Worm (Caenorhabditis elegans): ENCODE measurements around the gene srh-166.

srh-166 gene

DNA sequence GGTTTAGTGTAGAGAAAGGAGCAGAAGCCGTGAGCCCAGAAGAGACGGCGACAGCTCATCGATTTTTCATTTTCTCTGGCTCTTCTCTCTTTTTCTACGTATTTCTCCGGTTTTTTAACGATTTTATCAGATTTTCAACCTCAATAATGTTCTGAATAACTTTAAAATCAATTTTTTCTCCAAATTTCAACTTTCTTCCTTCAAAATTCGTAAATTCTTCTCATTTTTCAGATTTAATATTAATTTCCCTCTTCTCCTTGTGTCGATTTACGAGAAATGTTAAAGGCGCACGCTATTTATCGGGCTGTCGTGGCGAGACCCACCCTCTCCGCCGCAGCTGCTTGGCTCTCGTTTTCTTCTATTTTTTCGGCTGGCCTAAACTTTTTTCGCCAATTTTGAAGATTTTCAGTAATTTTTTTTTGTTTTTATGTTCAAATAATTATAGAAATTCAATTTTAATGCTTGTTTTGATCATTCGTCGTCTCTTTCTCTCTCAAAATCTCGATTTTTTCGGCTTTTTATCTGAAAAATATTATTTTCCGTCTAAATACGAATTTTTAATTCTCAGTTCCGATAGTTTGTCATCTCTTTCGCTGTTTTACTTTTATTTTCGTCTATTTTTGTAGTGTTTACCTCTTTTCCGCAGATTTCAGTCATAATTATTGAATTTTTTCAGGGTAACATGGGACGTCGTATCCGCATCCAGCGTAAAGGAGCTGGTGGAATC lies 46.5 kb downstream of the srh-166 start, which contains the start of the genes calf-1 and rpl-2 (continued):
- TF ChIP-seq nhr-28 (tag; optimal IDR thresholded peaks at IDR 0.05) (no peak), elt-3 (tag; optimal IDR thresholded peaks at IDR 0.05) (no peak), lin-15B (tag; optimal IDR thresholded peaks at IDR 0.05) (peak; percentile 69), ztf-11 (tag; optimal IDR thresholded peaks at IDR 0.05) (no peak), R02D3.7 (tag; optimal IDR thresholded peaks at IDR 0.05) (peak; percentile 93), pqm-1 (tag; optimal IDR thresholded peaks at IDR 0.05) (no peak), ztf-4 (tag; optimal IDR thresholded peaks at IDR 0.05) (no peak), unc-39 (tag; optimal IDR thresholded peaks at IDR 0.05) (no peak), nhr-237 (tag; optimal IDR thresholded peaks at IDR 0.05) (no peak), elt-2 (tag; optimal IDR thresholded peaks at IDR 0.05) (peak; percentile 27)

DNA sequence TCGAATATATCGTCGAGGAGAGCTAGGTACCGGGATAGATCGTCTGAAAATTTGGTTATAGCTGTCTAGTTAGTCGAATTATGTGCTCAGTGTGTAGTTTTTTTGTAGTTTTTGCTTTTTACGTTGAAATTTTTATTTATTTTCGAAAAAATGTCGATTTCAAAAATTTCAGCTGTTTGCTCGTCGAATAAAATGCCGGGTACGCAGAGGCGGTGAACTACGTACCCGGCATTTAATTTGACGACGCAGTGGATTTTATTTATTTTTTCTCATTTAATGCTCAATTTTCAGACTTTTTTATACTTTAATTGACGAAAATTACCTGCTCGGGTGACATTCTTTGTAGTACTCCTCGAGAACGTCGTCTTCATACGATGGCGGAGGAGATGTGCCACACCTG lies 48.7 kb downstream of the srh-166 start:
- TF ChIP-seq fkh-2 (tag; optimal IDR thresholded peaks at IDR 0.05): no peak
- no peak for TF ChIP-seq elt-3 (tag; optimal IDR thresholded peaks at IDR 0.05)
- TF ChIP-seq lin-15B (tag; optimal IDR thresholded peaks at IDR 0.05): peak; percentile 34
- TF ChIP-seq nhr-12 (tag; optimal IDR thresholded peaks at IDR 0.05): no peak
- no peak for TF ChIP-seq skn-1 (tag; optimal IDR thresholded peaks at IDR 0.05)
- TF ChIP-seq ceh-16 (tag; optimal IDR thresholded peaks at IDR 0.05): no peak
- no peak for TF ChIP-seq nhr-237 (tag; optimal IDR thresholded peaks at IDR 0.05)
- no peak for TF ChIP-seq nhr-43 (tag; optimal IDR thresholded peaks at IDR 0.05; ENCODE audit: poor library complexity, severe bottlenecking)
- peak; percentile 0 for TF ChIP-seq pha-4 (tag; optimal IDR thresholded peaks at IDR 0.05)
- TF ChIP-seq ceh-28 (tag; optimal IDR thresholded peaks at IDR 0.05): no peak
- TF ChIP-seq lsy-12 (tag; optimal IDR thresholded peaks at IDR 0.05): no peak
- no peak for TF ChIP-seq nhr-67 (tag; optimal IDR thresholded peaks at IDR 0.05)
- TF ChIP-seq mml-1 (tag; optimal IDR thresholded peaks at IDR 0.05): no peak
- TF ChIP-seq sea-2 (GFP tag; optimal IDR thresholded peaks at IDR 0.05): no peak
- TF ChIP-seq nhr-11 (tag; optimal IDR thresholded peaks at IDR 0.05): no peak
- TF ChIP-seq nhr-28 (tag; optimal IDR thresholded peaks at IDR 0.05): no peak
- TF ChIP-seq zag-1 (tag; optimal IDR thresholded peaks at IDR 0.05): no peak
- no peak for TF ChIP-seq fkh-10 (GFP tag; optimal IDR thresholded peaks at IDR 0.05)
- peak; percentile 20 for TF ChIP-seq R02D3.7 (tag; optimal IDR thresholded peaks at IDR 0.05)
- TF ChIP-seq elt-2 (tag; optimal IDR thresholded peaks at IDR 0.05): no peak
- no peak for TF ChIP-seq daf-12 (tag; optimal IDR thresholded peaks at IDR 0.05)
- no peak for TF ChIP-seq ceh-9 (tag; optimal IDR thresholded peaks at IDR 0.05)
- no peak for TF ChIP-seq nhr-77 (tag; optimal IDR thresholded peaks at IDR 0.05)
- peak; percentile 17 for TF ChIP-seq nhr-23 (tag; optimal IDR thresholded peaks at IDR 0.05)
- no peak for TF ChIP-seq unc-62 (GFP tag; optimal IDR thresholded peaks at IDR 0.05)
- peak; percentile 41 for TF ChIP-seq hmg-11 (tag; optimal IDR thresholded peaks at IDR 0.05)
- TF ChIP-seq snpc-4 (tag; optimal IDR thresholded peaks at IDR 0.05): no peak
- no peak for TF ChIP-seq lin-39 (tag; optimal IDR thresholded peaks at IDR 0.05)
- no peak for TF ChIP-seq eor-1 (tag; optimal IDR thresholded peaks at IDR 0.05)
- peak; percentile 46 for TF ChIP-seq nfya-1 (tag; optimal IDR thresholded peaks at IDR 0.05; ENCODE audit: insufficient read depth)
- no peak for TF ChIP-seq nhr-76 (tag; optimal IDR thresholded peaks at IDR 0.05)
- TF ChIP-seq ztf-11 (tag; optimal IDR thresholded peaks at IDR 0.05): no peak
- TF ChIP-seq mdl-1 (tag; optimal IDR thresholded peaks at IDR 0.05): no peak

DNA sequence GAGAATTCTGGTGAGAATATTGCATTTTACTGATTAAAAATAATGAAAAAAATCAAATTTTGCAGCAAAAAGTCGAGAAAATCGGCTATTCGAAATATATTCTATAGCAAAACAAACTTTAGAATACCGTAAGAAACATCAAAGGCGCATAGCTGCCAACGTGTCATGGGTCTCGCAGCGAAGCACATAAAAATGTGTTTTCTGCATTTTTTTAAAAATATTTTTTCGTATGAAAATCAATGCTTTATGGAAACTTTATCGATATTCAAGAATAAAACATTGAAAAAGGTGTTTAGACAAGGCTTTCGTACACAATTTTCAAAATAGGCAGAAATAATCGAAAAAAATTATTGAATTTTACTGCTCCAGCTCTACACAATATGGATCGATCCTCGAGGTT lies 49.2 kb downstream of the srh-166 start:
- TF ChIP-seq egl-27 (tag; optimal IDR thresholded peaks at IDR 0.05): no peak
- TF ChIP-seq nhr-28 (tag; optimal IDR thresholded peaks at IDR 0.05): no peak
- TF ChIP-seq nhr-25 (tag; optimal IDR thresholded peaks at IDR 0.05): no peak
- TF ChIP-seq lin-15B (tag; optimal IDR thresholded peaks at IDR 0.05): no peak
- no peak for TF ChIP-seq nhr-12 (tag; optimal IDR thresholded peaks at IDR 0.05)
- TF ChIP-seq lsy-12 (tag; optimal IDR thresholded peaks at IDR 0.05): no peak
- no peak for TF ChIP-seq unc-62 (GFP tag; optimal IDR thresholded peaks at IDR 0.05)
- TF ChIP-seq ztf-11 (tag; optimal IDR thresholded peaks at IDR 0.05): no peak
- no peak for TF ChIP-seq lin-39 (tag; optimal IDR thresholded peaks at IDR 0.05)
- TF ChIP-seq R02D3.7 (tag; optimal IDR thresholded peaks at IDR 0.05): no peak
- TF ChIP-seq ZK546.5 (tag; optimal IDR thresholded peaks at IDR 0.05): no peak
- TF ChIP-seq fkh-2 (tag; optimal IDR thresholded peaks at IDR 0.05): no peak
- no peak for TF ChIP-seq snpc-4 (tag; optimal IDR thresholded peaks at IDR 0.05)
- TF ChIP-seq ceh-28 (tag; optimal IDR thresholded peaks at IDR 0.05): no peak
- TF ChIP-seq fos-1 (tag; optimal IDR thresholded peaks at IDR 0.05): no peak
- no peak for TF ChIP-seq hmg-11 (tag; optimal IDR thresholded peaks at IDR 0.05)
- no peak for TF ChIP-seq elt-3 (tag; optimal IDR thresholded peaks at IDR 0.05)
- no peak for TF ChIP-seq ztf-4 (tag; optimal IDR thresholded peaks at IDR 0.05)
- no peak for TF ChIP-seq nfya-1 (tag; optimal IDR thresholded peaks at IDR 0.05; ENCODE audit: insufficient read depth)

Data from whole organism, L3 larva.